Fruit fly (Drosophila melanogaster) Kc167 (cell line): ENCODE data around the gene dnc.

Experiments
- Sin3A ChIP-seq: fragments of >200 bp; optimal IDR thresholded peaks from 2 replicates; lab custom pipeline; 2018; ENCODE audit warnings: missing external identifiers
- h ChIP-seq: fragments of >200 bp; optimal IDR thresholded peaks from 3 replicates; lab custom pipeline; 2018; ENCODE audit warnings: missing external identifiers
- psq ChIP-seq: fragments of >200 bp; optimal IDR thresholded peaks from 2 replicates; lab custom pipeline; 2017; ENCODE audit warnings: missing external identifiers
- ttk ChIP-seq: sonication (Bioruptor generic); optimal IDR thresholded peaks from 2 replicates; lab custom pipeline; 2017; ENCODE audit warnings: missing external identifiers

dm6 chrX:3162405-3163256 lies 13.6 kb upstream of the dnc start:
- TF ChIP-seq h = no peak
- no peak for TF ChIP-seq Sin3A
- no peak for TF ChIP-seq psq (lab: Kevin White, UChicago)
- no peak for TF ChIP-seq ttk (lab: Kevin White, UChicago)
